Fruit fly (Drosophila melanogaster): Measurements from ENCODE around the gene CG15628.

Gene CG15628

DNA sequence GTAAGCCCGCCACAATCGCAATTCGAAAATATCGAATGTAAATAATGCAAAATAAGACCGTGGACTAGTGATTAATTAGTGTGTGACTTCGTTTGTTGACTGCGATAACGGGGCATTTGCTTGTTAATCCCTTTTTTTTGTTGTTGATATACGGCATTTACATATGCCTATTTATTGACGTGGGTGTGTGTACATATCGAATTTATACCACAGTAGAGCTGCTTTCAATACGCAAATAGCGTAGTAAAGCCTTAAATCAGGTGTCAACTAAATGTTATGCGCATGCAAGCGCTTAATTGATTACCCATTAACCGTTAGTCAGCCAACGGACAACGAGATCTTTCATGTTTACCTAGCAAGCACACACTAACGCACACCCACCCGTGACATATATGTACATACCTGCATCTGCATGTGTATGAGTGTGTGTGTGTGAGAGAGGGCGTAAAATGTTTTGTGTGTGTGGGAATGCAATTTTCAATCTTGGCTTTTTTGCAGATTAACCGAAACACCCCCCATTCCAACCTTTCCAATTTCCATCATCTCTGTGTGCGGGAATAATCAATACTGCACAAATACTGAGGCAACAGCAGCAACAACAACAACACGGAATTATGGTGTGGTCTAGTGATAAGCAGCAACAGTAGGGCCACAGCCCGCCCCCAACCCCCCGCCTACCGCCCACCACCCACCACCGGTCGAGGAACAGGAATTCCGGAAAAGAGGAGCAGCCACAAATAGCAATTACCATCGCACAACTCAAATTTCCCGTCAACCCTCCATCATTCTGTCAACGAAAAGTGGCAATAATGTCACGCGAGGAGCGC, 17.1 kb downstream of the CG15628 start (continued):
- TF ChIP-seq Meics (GFP tag; optimal IDR thresholded peaks at IDR 0.05) (no peak), phol (tag; optimal IDR thresholded peaks at IDR 0.05) (no peak), yki (optimal IDR thresholded peaks at IDR 0.05) (no peak), Ada2b (GFP tag; IDR thresholded peaks at IDR 0.05) (no peak), CG7745 (tag; optimal IDR thresholded peaks at IDR 0.05) (no peak), CG8765 (GFP tag; IDR thresholded peaks at IDR 0.05) (no peak), CG6854 (GFP tag; optimal IDR thresholded peaks at IDR 0.05) (no peak), H15 (GFP tag; IDR thresholded peaks at IDR 0.05) (no peak), ara (GFP tag; IDR thresholded peaks at IDR 0.05) (peak; percentile 71), crp (GFP tag; optimal IDR thresholded peaks at IDR 0.05) (no peak), tgo (GFP tag; IDR thresholded peaks at IDR 0.05) (no peak), lmd (GFP tag; IDR thresholded peaks at IDR 0.05) (no peak), exex (tag; optimal IDR thresholded peaks at IDR 0.05) (peak; percentile 22), CG13296 (GFP tag; optimal IDR thresholded peaks at IDR 0.05) (peak; percentile 52), org-1 (GFP tag; optimal IDR thresholded peaks at IDR 0.05) (peak; percentile 29), CG2120 (GFP tag; optimal IDR thresholded peaks at IDR 0.05) (no peak), wek (GFP tag; optimal IDR thresholded peaks at IDR 0.05) (peak; percentile 63), da (GFP tag; optimal IDR thresholded peaks at IDR 0.05) (no peak), D19A (tag; optimal IDR thresholded peaks at IDR 0.05) (no peak), H2.0 (GFP tag; IDR thresholded peaks at IDR 0.05) (no peak), CG12769 (tag; optimal IDR thresholded peaks at IDR 0.05) (no peak), CG18619 (GFP tag; optimal IDR thresholded peaks at IDR 0.05) (no peak), corto (GFP tag; optimal IDR thresholded peaks at IDR 0.05) (no peak), Dp (GFP tag; optimal IDR thresholded peaks at IDR 0.05) (no peak), zfh1 (GFP tag; IDR thresholded peaks at IDR 0.05) (no peak), az2 (GFP tag; optimal IDR thresholded peaks at IDR 0.05) (no peak), CG11093 (GFP tag; IDR thresholded peaks at IDR 0.05) (no peak), dan (GFP tag; IDR thresholded peaks at IDR 0.05) (no peak), Opbp (GFP tag; IDR thresholded peaks at IDR 0.05; ENCODE audit: partially characterized antibody) (no peak), CG3281 (GFP tag; optimal IDR thresholded peaks at IDR 0.05) (no peak), onecut (GFP tag; IDR thresholded peaks at IDR 0.05) (peak; percentile 97), Mes4 (GFP tag; optimal IDR thresholded peaks at IDR 0.05) (peak; percentile 13), CG17328 (GFP tag; IDR thresholded peaks at IDR 0.05) (no peak), row (GFP tag; IDR thresholded peaks at IDR 0.05) (no peak), dmrt11E (tag; optimal IDR thresholded peaks at IDR 0.05) (no peak), CG7839 (tag; optimal IDR thresholded peaks at IDR 0.05) (no peak), Chrac-16 (GFP tag; optimal IDR thresholded peaks at IDR 0.05) (no peak), CkIIα-i1 (GFP tag; IDR thresholded peaks at IDR 0.05) (no peak), grau (tag; optimal IDR thresholded peaks at IDR 0.05) (no peak), hth (optimal IDR thresholded peaks at IDR 0.05) (no peak), tll (GFP tag; optimal IDR thresholded peaks at IDR 0.05) (peak in 1 of 2 experiments; percentile 64), CG13287 (GFP tag; IDR thresholded peaks at IDR 0.05; ENCODE audit: partially characterized antibody) (no peak), Vsx1 (GFP tag; optimal IDR thresholded peaks at IDR 0.05) (no peak), Deaf1 (tag; optimal IDR thresholded peaks at IDR 0.05) (no peak), Hsf (GFP tag; optimal IDR thresholded peaks at IDR 0.05) (no peak), CG31224 (GFP tag; IDR thresholded peaks at IDR 0.05) (no peak), vfl (GFP tag; optimal IDR thresholded peaks at IDR 0.05) (no peak), CG4360 (GFP tag; IDR thresholded peaks at IDR 0.05) (peak; percentile 69), lab (GFP tag; optimal IDR thresholded peaks at IDR 0.05) (peak; percentile 79), Oli (tag; optimal IDR thresholded peaks at IDR 0.05) (no peak)
